Fruit fly (Drosophila melanogaster): Measurements from ENCODE around the gene CRAT.
A peak's percentile ranks its signal among the peaks of the same experiment; 100 is the strongest.

- TF ChIP-seq CG7101 (tag; optimal IDR thresholded peaks at IDR 0.05): no peak
- TF ChIP-seq CG11617 (GFP tag; optimal IDR thresholded peaks at IDR 0.05): no peak
- TF ChIP-seq CG7045 (GFP tag; optimal IDR thresholded peaks at IDR 0.05): no peak
- peak; percentile 54 for TF ChIP-seq tj (GFP tag; optimal IDR thresholded peaks at IDR 0.05)
- TF ChIP-seq CG12768 (GFP tag; optimal IDR thresholded peaks at IDR 0.05): no peak
- TF ChIP-seq toe (GFP tag; optimal IDR thresholded peaks at IDR 0.05): no peak
- no peak for TF ChIP-seq CG33017 (tag; optimal IDR thresholded peaks at IDR 0.05)
- no peak for TF ChIP-seq Clk (GFP tag; optimal IDR thresholded peaks at IDR 0.05)
- no peak for TF ChIP-seq CG14711 (tag; optimal IDR thresholded peaks at IDR 0.05)
- no peak for TF ChIP-seq pad (GFP tag; optimal IDR thresholded peaks at IDR 0.05)
- no peak for TF ChIP-seq ovo (GFP tag; optimal IDR thresholded peaks at IDR 0.05)
- no peak for TF ChIP-seq cic (GFP tag; optimal IDR thresholded peaks at IDR 0.05)
Observed at dm6 chr3R:6411454-6412204, 35.8 kb upstream of the CRAT start.
